Fruit fly (Drosophila melanogaster) whole organism, adult: Measurements from ENCODE around the gene Hs3st-B.

Source experiments
- CG11617 ChIP-seq: fragments of 200-800 bp; sonication (Bioruptor generic); optimal IDR thresholded peaks from 2 replicates; lab custom pipeline; 2017; ENCODE audit warnings: mild to moderate bottlenecking, missing biosample characterization, missing genetic modification reagents, missing genetic modification characterization
- CG12768 ChIP-seq: fragments of 200-800 bp; sonication (Bioruptor generic); optimal IDR thresholded peaks from 2 replicates; lab custom pipeline; 2017; ENCODE audit warnings: missing biosample characterization, missing genetic modification characterization, mild to moderate bottlenecking, moderate library complexity, missing genetic modification reagents
- CG14711 ChIP-seq: fragments of 200-800 bp; sonication (Bioruptor generic); optimal IDR thresholded peaks from 2 replicates; lab custom pipeline; 2018; ENCODE audit warnings: missing biosample characterization, mild to moderate bottlenecking, missing genetic modification characterization, moderate library complexity
- CG1620 ChIP-seq: fragments of 200-800 bp; sonication (Bioruptor generic); optimal IDR thresholded peaks from 2 replicates; lab custom pipeline; 2016; ENCODE audit warnings: missing biosample characterization, missing genetic modification characterization
- CG33017 ChIP-seq: fragments of 200-800 bp; sonication (Bioruptor generic); optimal IDR thresholded peaks from 2 replicates; lab custom pipeline; 2018; ENCODE audit warnings: missing biosample characterization, mild to moderate bottlenecking, missing genetic modification characterization, moderate library complexity
- CG5204 ChIP-seq: fragments of 200-800 bp; sonication (Bioruptor generic); optimal IDR thresholded peaks from 2 replicates; lab custom pipeline; 2016; ENCODE audit warnings: missing biosample characterization, missing genetic modification characterization
- CG7045 ChIP-seq: fragments of 200-800 bp; sonication (Bioruptor generic); optimal IDR thresholded peaks from 2 replicates; lab custom pipeline; 2017; ENCODE audit warnings: missing biosample characterization, mild to moderate bottlenecking, missing genetic modification characterization
- CG7101 ChIP-seq: fragments of 200-800 bp; sonication (Bioruptor generic); optimal IDR thresholded peaks from 2 replicates; lab custom pipeline; 2018; ENCODE audit warnings: missing biosample characterization, mild to moderate bottlenecking, missing genetic modification characterization, moderate library complexity
- Clk ChIP-seq: fragments of 200-800 bp; sonication (Bioruptor generic); optimal IDR thresholded peaks from 2 replicates; lab custom pipeline; 2017; ENCODE audit warnings: missing biosample characterization, missing genetic modification characterization
- Crg-1 ChIP-seq: fragments of 200-800 bp; sonication (Bioruptor generic); optimal IDR thresholded peaks from 2 replicates; lab custom pipeline; 2016; ENCODE audit warnings: missing biosample characterization, missing genetic modification characterization
- Hr96 ChIP-seq: fragments of 200-800 bp; sonication (Bioruptor generic); optimal IDR thresholded peaks from 2 replicates; lab custom pipeline; 2016; ENCODE audit warnings: missing biosample characterization, missing genetic modification characterization
- Mnt ChIP-seq: fragments of 200-800 bp; sonication (Bioruptor generic); optimal IDR thresholded peaks from 2 replicates; lab custom pipeline; 2016; ENCODE audit warnings: missing biosample characterization, mild to moderate bottlenecking, missing genetic modification characterization
- bab1 ChIP-seq: fragments of 200-800 bp; sonication (Bioruptor generic); optimal IDR thresholded peaks from 3 replicates; lab custom pipeline; 2019; ENCODE audit warnings: missing biosample characterization, mild to moderate bottlenecking, missing genetic modification characterization, moderate library complexity
- cic ChIP-seq: fragments of 200-800 bp; sonication (Bioruptor generic); optimal IDR thresholded peaks from 2 replicates; lab custom pipeline; 2017; ENCODE audit warnings: missing biosample characterization, mild to moderate bottlenecking, missing genetic modification characterization, moderate library complexity
- cnc ChIP-seq, 2 experiments: fragments of >200 bp; optimal IDR thresholded peaks; 2 replicates each; lab custom pipeline; 2017
- kay ChIP-seq: fragments of 200-800 bp; sonication (Bioruptor generic); peaks from one replicate; lab custom pipeline; 2016; ENCODE audit warnings: missing biosample characterization, missing genetic modification characterization, borderline replicate concordance
- ovo ChIP-seq: fragments of 200-800 bp; sonication (Bioruptor generic); optimal IDR thresholded peaks from 2 replicates; lab custom pipeline; 2016; ENCODE audit warnings: missing biosample characterization, missing genetic modification characterization
- pad ChIP-seq: fragments of 200-800 bp; sonication (Bioruptor generic); optimal IDR thresholded peaks from 3 replicates; lab custom pipeline; 2017; ENCODE audit warnings: missing biosample characterization, missing genetic modification characterization, mild to moderate bottlenecking, moderate library complexity, missing genetic modification reagents
- tj ChIP-seq: fragments of 200-800 bp; sonication (Bioruptor generic); optimal IDR thresholded peaks from 3 replicates; lab custom pipeline; 2017; ENCODE audit warnings: missing biosample characterization, mild to moderate bottlenecking, missing genetic modification characterization, moderate library complexity
- toe ChIP-seq: fragments of 200-800 bp; sonication (Bioruptor generic); optimal IDR thresholded peaks from 2 replicates; lab custom pipeline; 2016; ENCODE audit warnings: missing biosample characterization, missing genetic modification characterization

The Hs3st-B gene

dm6 chrX:19280249-19280648 is 31.8 kb downstream of the Hs3st-B start, which contains the start of gene CG8028:
Gene CG8028, minus strand, starts transcription at chrX:19280349.
- TF ChIP-seq CG33017 (tag; lab: Kevin White, UChicago): no peak
- no peak for TF ChIP-seq CG1620 (GFP tag; lab: Kevin White, UChicago)
- TF ChIP-seq Crg-1 (GFP tag; lab: Kevin White, UChicago): no peak
- no peak for TF ChIP-seq CG11617 (GFP tag; lab: Kevin White, UChicago)
- no peak for TF ChIP-seq Clk (GFP tag; lab: Kevin White, UChicago)
- TF ChIP-seq pad (GFP tag; lab: Kevin White, UChicago): no peak
- no peak for TF ChIP-seq CG14711 (tag; lab: Kevin White, UChicago)
- TF ChIP-seq CG5204: no peak
- TF ChIP-seq ovo (GFP tag; lab: Kevin White, UChicago): no peak
- no peak for TF ChIP-seq CG7045
- TF ChIP-seq Mnt (GFP tag; lab: Kevin White, UChicago): no peak
- TF ChIP-seq tj (GFP tag; lab: Kevin White, UChicago): no peak
- no peak for TF ChIP-seq toe
- no peak for TF ChIP-seq kay (GFP tag; lab: Kevin White, UChicago)
- no peak for TF ChIP-seq bab1 (GFP tag; lab: Kevin White, UChicago)
- TF ChIP-seq cnc (optimal IDR thresholded peaks at IDR 0.05; lab: Kevin White, UChicago): no peak
- TF ChIP-seq CG7101 (tag; lab: Kevin White, UChicago): no peak
- no peak for TF ChIP-seq CG12768 (GFP tag; lab: Kevin White, UChicago)
- TF ChIP-seq Hr96 (GFP tag; lab: Kevin White, UChicago): no peak

- TF ChIP-seq CG11617 (GFP tag; lab: Kevin White, UChicago) (no peak), pad (GFP tag; lab: Kevin White, UChicago) (no peak), cnc (optimal IDR thresholded peaks at IDR 0.05; lab: Kevin White, UChicago) (no peak), CG5204 (no peak), cic (GFP tag; lab: Kevin White, UChicago) (no peak), CG7045 (no peak), ovo (GFP tag; lab: Kevin White, UChicago) (no peak), Crg-1 (GFP tag; lab: Kevin White, UChicago) (no peak), toe (no peak), CG12768 (GFP tag; lab: Kevin White, UChicago) (no peak), CG1620 (GFP tag; lab: Kevin White, UChicago) (no peak)
Measured at dm6 chrX:19280685-19281084, 32.2 kb downstream of the Hs3st-B start.

dm6 chrX:19281271-19281670 is 32.8 kb downstream of the Hs3st-B start:
- TF ChIP-seq CG7045: no peak
- TF ChIP-seq toe: no peak
- peak; percentile 11 for TF ChIP-seq CG14711 (tag; lab: Kevin White, UChicago)
- peak; percentile 14 for TF ChIP-seq bab1 (GFP tag; lab: Kevin White, UChicago)
- TF ChIP-seq Mnt (GFP tag; lab: Kevin White, UChicago): no peak

- TF ChIP-seq pad (GFP tag; lab: Kevin White, UChicago) (no peak), CG7101 (tag; lab: Kevin White, UChicago) (no peak), cic (GFP tag; lab: Kevin White, UChicago) (peak; percentile 77), CG11617 (GFP tag; lab: Kevin White, UChicago) (no peak), bab1 (GFP tag; lab: Kevin White, UChicago) (no peak)
Measured at dm6 chrX:19285441-19285840, 37.0 kb downstream of the Hs3st-B start.

- TF ChIP-seq pad (GFP tag; lab: Kevin White, UChicago) (no peak), kay (GFP tag; lab: Kevin White, UChicago) (no peak), cic (GFP tag; lab: Kevin White, UChicago) (no peak), CG7101 (tag; lab: Kevin White, UChicago) (no peak), CG12768 (GFP tag; lab: Kevin White, UChicago) (no peak), CG11617 (GFP tag; lab: Kevin White, UChicago) (no peak)
Measured at dm6 chrX:19286235-19286634, 37.8 kb downstream of the Hs3st-B start.

- TF ChIP-seq CG14711 (tag; lab: Kevin White, UChicago) (no peak), toe (no peak), cic (GFP tag; lab: Kevin White, UChicago) (no peak)
Measured at dm6 chrX:19287784-19288183, 39.3 kb downstream of the Hs3st-B start.

- TF ChIP-seq bab1 (GFP tag; lab: Kevin White, UChicago) (peak; percentile 92), tj (GFP tag; lab: Kevin White, UChicago) (peak; percentile 50), Mnt (GFP tag; lab: Kevin White, UChicago) (peak; percentile 39), cnc (optimal IDR thresholded peaks at IDR 0.05; lab: Kevin White, UChicago) (no peak), cic (GFP tag; lab: Kevin White, UChicago) (no peak), toe (peak; percentile 22), Clk (GFP tag; lab: Kevin White, UChicago) (peak; percentile 9), CG7101 (tag; lab: Kevin White, UChicago) (peak; percentile 73), CG5204 (peak; percentile 58), ovo (GFP tag; lab: Kevin White, UChicago) (no peak), CG7045 (peak; percentile 60), CG14711 (tag; lab: Kevin White, UChicago) (peak; percentile 69), Hr96 (GFP tag; lab: Kevin White, UChicago) (peak; percentile 66), CG12768 (GFP tag; lab: Kevin White, UChicago) (peak; percentile 47), Crg-1 (GFP tag; lab: Kevin White, UChicago) (peak; percentile 32), CG33017 (tag; lab: Kevin White, UChicago) (peak; percentile 44), kay (GFP tag; lab: Kevin White, UChicago) (peak; percentile 64), CG1620 (GFP tag; lab: Kevin White, UChicago) (peak; percentile 69), pad (GFP tag; lab: Kevin White, UChicago) (peak; percentile 60), CG11617 (GFP tag; lab: Kevin White, UChicago) (peak; percentile 54)
Measured at dm6 chrX:19289318-19289970, 41.0 kb downstream of the Hs3st-B start.
